Worm (Caenorhabditis elegans): Measurements from ENCODE around the gene clc-1.

The clc-1 gene

DNA sequence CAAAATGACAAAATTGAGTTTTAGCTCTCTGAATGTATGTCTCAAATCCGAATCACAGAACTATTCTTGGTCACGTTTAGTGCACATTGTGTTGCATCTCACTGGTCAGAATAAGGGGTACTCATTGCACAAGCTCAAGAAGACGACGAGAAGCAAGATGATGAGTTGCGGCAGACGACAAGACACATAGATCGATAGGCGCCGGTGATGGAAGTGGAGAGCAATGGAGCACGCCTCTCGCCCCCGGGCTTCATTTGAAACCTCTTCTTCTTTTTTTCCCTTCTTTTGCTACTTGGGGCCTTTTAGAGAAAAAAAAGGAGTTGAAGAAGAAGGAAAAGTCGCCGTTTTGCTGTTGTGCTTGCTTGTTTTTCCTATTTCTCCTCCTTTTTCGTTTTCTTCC is 21.1 kb downstream of the clc-1 start, which contains the start of gene apt-9:
TSS of gene apt-9 (plus strand) at position 194 of the 400 bp plus-strand sequence.
- TF ChIP-seq fkh-4 (tag; optimal IDR thresholded peaks at IDR 0.05; ENCODE audit: borderline replicate concordance) (no peak), isw-1 (GFP tag; IDR thresholded peaks at IDR 0.05) (no peak), sox-4 (tag; optimal IDR thresholded peaks at IDR 0.05) (no peak), swsn-7 (tag; optimal IDR thresholded peaks at IDR 0.05) (peak; percentile 1), fkh-10 (GFP tag; optimal IDR thresholded peaks at IDR 0.05) (peak; percentile 56), fkh-8 (tag; optimal IDR thresholded peaks at IDR 0.05) (peak; percentile 55), nhr-77 (tag; optimal IDR thresholded peaks at IDR 0.05) (no peak), lin-14 (GFP tag; optimal IDR thresholded peaks at IDR 0.05) (peak; percentile 82), ceh-82 (tag; optimal IDR thresholded peaks at IDR 0.05) (peak in 1 of 3 experiments; percentile 51), hlh-17 (GFP tag; optimal IDR thresholded peaks at IDR 0.05; ENCODE audit: borderline replicate concordance) (no peak)

DNA sequence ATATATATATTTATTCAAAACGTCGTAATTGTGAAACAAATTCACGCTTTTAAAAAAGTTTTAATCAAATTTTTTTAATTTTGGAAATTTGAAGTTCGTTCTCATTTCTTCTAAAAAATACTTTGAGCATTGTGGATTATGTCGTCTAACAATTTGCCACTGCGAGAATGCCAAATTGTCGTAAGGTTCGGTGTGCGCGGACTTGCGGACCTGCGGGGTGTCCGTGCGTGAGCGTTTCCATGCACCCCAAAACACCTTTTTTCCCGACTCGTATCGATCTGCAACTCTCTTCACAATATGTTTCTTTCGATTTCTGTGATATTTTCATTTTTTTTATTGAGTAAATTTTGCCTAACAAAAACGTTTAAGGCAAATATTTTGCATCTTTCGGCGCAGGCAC is 25.5 kb downstream of the clc-1 start:
- TF ChIP-seq lin-35 (GFP tag; optimal IDR thresholded peaks at IDR 0.05) (no peak), F16B12.6 (tag; optimal IDR thresholded peaks at IDR 0.05) (peak; percentile 77), nhr-77 (tag; optimal IDR thresholded peaks at IDR 0.05) (no peak), efl-1 (optimal IDR thresholded peaks at IDR 0.05) (no peak), efl-1 (GFP tag; optimal IDR thresholded peaks at IDR 0.05 in 1 of 2) (peak in 1 of 2 experiments; percentile 59), lsy-2 (tag; optimal IDR thresholded peaks at IDR 0.05) (peak in 1 of 2 experiments; percentile 2), tlp-1 (tag; optimal IDR thresholded peaks at IDR 0.05) (no peak)

DNA sequence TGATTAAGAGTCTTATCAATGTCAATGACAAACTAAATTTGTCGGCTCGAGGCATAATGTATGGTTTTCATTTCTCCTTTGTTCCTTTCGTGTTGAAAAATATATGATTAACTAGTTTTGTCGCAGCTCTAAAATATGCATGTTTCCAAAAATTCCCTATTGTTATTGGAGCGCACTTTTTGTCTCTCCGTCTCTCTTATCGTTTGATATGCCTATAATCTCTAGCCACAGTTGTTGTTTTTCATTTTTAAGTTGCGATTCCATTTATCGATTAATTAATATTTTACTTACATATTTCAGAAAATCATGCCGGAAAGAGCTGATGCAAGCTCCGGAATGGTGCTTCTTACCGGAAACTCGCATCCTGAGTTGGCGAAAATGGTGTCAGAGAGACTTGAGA is 26.1 kb downstream of the clc-1 start, which contains the start of gene W04G3.5:
TSS of gene W04G3.5 (plus strand) at position 301 of the 400 bp plus-strand sequence.
- TF ChIP-seq unc-30 (tag; optimal IDR thresholded peaks at IDR 0.05) (no peak), efl-1 (optimal IDR thresholded peaks at IDR 0.05) (no peak), efl-1 (GFP tag; optimal IDR thresholded peaks at IDR 0.05 in 1 of 2) (no peak), tbx-2 (tag; optimal IDR thresholded peaks at IDR 0.05) (no peak), nhr-85 (tag) (no peak), skn-1 (tag; optimal IDR thresholded peaks at IDR 0.05) (no peak), hlh-17 (GFP tag; optimal IDR thresholded peaks at IDR 0.05; ENCODE audit: borderline replicate concordance) (no peak), nhr-47 (tag; optimal IDR thresholded peaks at IDR 0.05) (no peak), lir-3 (tag; optimal IDR thresholded peaks at IDR 0.05; ENCODE audit: poor library complexity) (no peak), hpl-2 (GFP tag; optimal IDR thresholded peaks at IDR 0.05) (no peak), sox-4 (tag; optimal IDR thresholded peaks at IDR 0.05) (no peak)

ce11 chrX:11076491-11076890 is 29.2 kb downstream of the clc-1 start, which contains the start of gene W04G3.12:
TSS of gene W04G3.12 (minus strand) at chrX:11076801.
- TF ChIP-seq pax-3 (tag; optimal IDR thresholded peaks at IDR 0.05), result no peak
- no peak for TF ChIP-seq nhr-19 (GFP tag; conservative IDR thresholded peaks at IDR 0.05)
- no peak for TF ChIP-seq nhr-76 (tag; optimal IDR thresholded peaks at IDR 0.05)
- TF ChIP-seq nhr-11 (tag; optimal IDR thresholded peaks at IDR 0.05), result no peak
- TF ChIP-seq C34B4.2 (tag; optimal IDR thresholded peaks at IDR 0.05), result no peak
- TF ChIP-seq F16B12.6 (tag; optimal IDR thresholded peaks at IDR 0.05), result no peak
- no peak for TF ChIP-seq nhr-237 (tag; optimal IDR thresholded peaks at IDR 0.05)
- TF ChIP-seq alr-1 (tag; optimal IDR thresholded peaks at IDR 0.05; ENCODE audit: borderline replicate concordance), result no peak
- TF ChIP-seq nhr-90 (tag; optimal IDR thresholded peaks at IDR 0.05; ENCODE audit: poor library complexity), result no peak
- TF ChIP-seq sup-37 (GFP tag; optimal IDR thresholded peaks at IDR 0.05), result no peak
- TF ChIP-seq egl-13 (tag; optimal IDR thresholded peaks at IDR 0.05), result no peak
- TF ChIP-seq C04F5.9 (tag; optimal IDR thresholded peaks at IDR 0.05), result no peak
- no peak for TF ChIP-seq Y116A8C.19 (tag; optimal IDR thresholded peaks at IDR 0.05; ENCODE audit: borderline replicate concordance)
- no peak for TF ChIP-seq efl-1 (optimal IDR thresholded peaks at IDR 0.05)
- TF ChIP-seq efl-1 (GFP tag; optimal IDR thresholded peaks at IDR 0.05 in 1 of 2), result no peak
- TF ChIP-seq aly-2 (tag; optimal IDR thresholded peaks at IDR 0.05), result no peak
- TF ChIP-seq hpl-2 (GFP tag; optimal IDR thresholded peaks at IDR 0.05), result no peak

Data from whole organism, L1 larva.